Worm (Caenorhabditis elegans) whole organism, L2 larva: ENCODE measurements around the gene C32B5.18.
A peak's percentile ranks its signal among the peaks of the same experiment; 100 is the strongest.

Experiments
- ZK546.5 ChIP-seq: sonication (generic microtip); optimal IDR thresholded peaks from 2 replicates; lab custom pipeline; 2017; ENCODE audit warnings: missing biosample characterization, missing genetic modification characterization
- fos-1 ChIP-seq: fragments of 150-350 bp; optimal IDR thresholded peaks from 2 replicates; lab custom pipeline; 2014; ENCODE audit warnings: missing biosample characterization, missing genetic modification characterization
- mdl-1 ChIP-seq, 2 experiments: fragments of 150-350 bp in 1 of 2; sonication (generic microtip) in 1 of 2; optimal IDR thresholded peaks; 2 replicates each; lab custom pipeline; 2017; ENCODE audit warnings: missing biosample characterization in 2 of 2, missing genetic modification characterization in 2 of 2
- nhr-12 ChIP-seq: fragments of 150-350 bp; optimal IDR thresholded peaks from 2 replicates; lab custom pipeline; 2014; ENCODE audit warnings: missing biosample characterization, missing genetic modification characterization
- nhr-25 ChIP-seq: fragments of 150-350 bp; sonication (generic microtip); optimal IDR thresholded peaks from 3 replicates; lab custom pipeline; 2014; ENCODE audit warnings: missing biosample characterization, missing genetic modification characterization
- skn-1 ChIP-seq: sonication (generic microtip); optimal IDR thresholded peaks from 2 replicates; lab custom pipeline; 2017; ENCODE audit warnings: missing biosample characterization, missing genetic modification characterization
- unc-62 ChIP-seq: fragments of 150-350 bp; optimal IDR thresholded peaks from 2 replicates; lab custom pipeline; 2014; ENCODE audit warnings: missing biosample characterization, missing genetic modification reagents, missing genetic modification characterization
- ztf-11 ChIP-seq: sonication (generic microtip); optimal IDR thresholded peaks from 2 replicates; lab custom pipeline; 2017; ENCODE audit warnings: missing biosample characterization, missing genetic modification characterization
- ztf-4 ChIP-seq: fragments of 150-350 bp; optimal IDR thresholded peaks from 2 replicates; lab custom pipeline; 2014; ENCODE audit warnings: missing biosample characterization, missing genetic modification characterization

DNA sequence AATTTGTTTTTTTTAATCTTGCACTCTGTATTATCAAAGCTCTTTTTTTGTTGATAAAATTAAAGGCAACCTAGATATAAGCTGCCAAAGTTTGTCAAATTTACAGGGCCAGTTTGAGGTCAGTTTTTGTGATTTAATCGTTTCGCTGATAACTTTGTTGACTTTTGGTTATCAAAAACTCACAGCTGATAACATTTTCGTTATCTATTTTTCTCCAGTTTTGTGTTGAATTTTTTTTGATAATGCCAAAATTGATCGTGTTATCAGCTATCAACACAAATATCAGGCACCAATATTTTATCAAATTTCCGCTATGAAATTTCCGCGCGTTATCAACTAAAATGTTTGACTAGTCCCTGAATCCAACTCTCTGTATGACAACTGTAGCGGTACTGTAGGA is 45.1 kb upstream of the C32B5.18 start:
- TF ChIP-seq unc-62 (GFP tag; lab: Kevin White, UChicago) (no peak), ZK546.5 (tag; lab: Kevin White, UChicago) (no peak), mdl-1 (tag; optimal IDR thresholded peaks at IDR 0.05; lab: Kevin White, UChicago) (no peak), fos-1 (tag; lab: Kevin White, UChicago) (peak; percentile 99), ztf-11 (tag; lab: Kevin White, UChicago) (no peak), skn-1 (tag; lab: Kevin White, UChicago) (no peak), ztf-4 (tag; lab: Kevin White, UChicago) (no peak), nhr-12 (no peak), nhr-25 (tag; lab: Kevin White, UChicago) (no peak)
